Fruit fly (Drosophila melanogaster): ENCODE measurements around the gene CG6999.

CG6999 gene

DNA sequence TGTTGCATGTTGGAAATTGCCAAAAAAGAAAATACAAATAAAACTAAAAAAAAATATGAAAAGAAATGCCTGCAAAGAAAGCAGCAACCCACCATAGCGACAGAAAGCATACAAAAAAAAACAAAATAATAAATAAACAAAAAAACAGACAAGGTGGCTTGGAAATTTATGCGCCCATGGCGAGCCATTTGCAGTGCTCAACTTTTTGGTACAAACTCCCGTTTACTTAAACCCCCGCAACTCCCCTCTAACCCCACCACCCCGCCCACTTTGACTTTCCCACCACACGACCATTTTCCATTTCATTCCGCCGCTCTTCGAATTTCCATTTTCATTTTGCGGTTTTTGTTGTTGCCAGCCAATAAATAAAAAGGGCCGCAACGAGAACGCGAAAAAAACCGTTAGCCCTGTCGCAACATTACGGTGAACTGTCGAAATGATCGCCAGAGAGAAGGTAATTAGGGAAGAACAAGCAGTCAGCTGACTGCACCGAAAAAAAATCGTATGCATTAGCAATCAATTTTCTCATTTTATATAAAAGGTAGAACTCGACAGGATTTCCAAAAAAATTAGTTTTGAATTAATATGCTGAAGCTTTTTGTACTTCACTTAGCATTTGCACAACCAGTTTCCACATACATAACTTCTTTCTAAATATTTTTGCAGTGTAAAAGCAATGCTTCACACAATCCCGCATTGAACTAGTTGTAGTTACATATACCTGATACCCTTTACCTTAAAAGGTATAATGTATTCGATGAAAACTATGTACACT lies 48.8 kb downstream of the CG6999 start:
- no peak for TF ChIP-seq MESR4 (GFP tag; optimal IDR thresholded peaks at IDR 0.05)
- no peak for TF ChIP-seq luna (GFP tag; optimal IDR thresholded peaks at IDR 0.05)
- TF ChIP-seq CG18599 (GFP tag; optimal IDR thresholded peaks at IDR 0.05), result peak; percentile 51
- no peak for TF ChIP-seq CG6765 (GFP tag; optimal IDR thresholded peaks at IDR 0.05)
- TF ChIP-seq gro (GFP tag; optimal IDR thresholded peaks at IDR 0.05), result no peak
- 0 out of 2 replicates have a peak, but pooled peaks have one; percentile 46 for TF ChIP-seq ttk (GFP tag; IDR thresholded peaks at IDR 0.05)
- TF ChIP-seq CG17568 (GFP tag; optimal IDR thresholded peaks at IDR 0.05), result no peak
- TF ChIP-seq CG18476 (GFP tag; optimal IDR thresholded peaks at IDR 0.05), result peak; percentile 28
- no peak for TF ChIP-seq amos (GFP tag; IDR thresholded peaks at IDR 0.05; ENCODE audit: partially characterized antibody)
- TF ChIP-seq E2f2 (GFP tag; IDR thresholded peaks at IDR 0.05), result peak; percentile 25; the same call in 1 of the 2 replicates
- TF ChIP-seq Optix (GFP tag; IDR thresholded peaks at IDR 0.05), result no peak
- no peak for TF ChIP-seq CG6654 (GFP tag; optimal IDR thresholded peaks at IDR 0.05)
- TF ChIP-seq CG1647 (GFP tag; optimal IDR thresholded peaks at IDR 0.05), result no peak
- TF ChIP-seq CG6854 (GFP tag; optimal IDR thresholded peaks at IDR 0.05), result no peak
- peak in 1 of 2 experiments; percentile 61 for TF ChIP-seq bsh (GFP tag; optimal IDR thresholded peaks at IDR 0.05)
- TF ChIP-seq nmo (GFP tag; optimal IDR thresholded peaks at IDR 0.05), result peak; percentile 53
- TF ChIP-seq HLHmδ (GFP tag; optimal IDR thresholded peaks at IDR 0.05), result no peak
- TF ChIP-seq CG14667 (GFP tag; IDR thresholded peaks at IDR 0.05), result peak; percentile 30; the same call in 1 of the 2 replicates
- no peak for TF ChIP-seq Spps (tag; optimal IDR thresholded peaks at IDR 0.05)
- no peak for TF ChIP-seq yki (optimal IDR thresholded peaks at IDR 0.05)
- peak; percentile 65 for TF ChIP-seq Ssrp (tag; optimal IDR thresholded peaks at IDR 0.05)
- TF ChIP-seq gcm (GFP tag; optimal IDR thresholded peaks at IDR 0.05), result peak; percentile 38
- peak; percentile 57 for TF ChIP-seq CG17385 (GFP tag; optimal IDR thresholded peaks at IDR 0.05)
- 0 out of 3 replicates have a peak, but pooled peaks have one; percentile 31 for TF ChIP-seq gce (GFP tag; IDR thresholded peaks at IDR 0.05)
- TF ChIP-seq Xbp1 (GFP tag; optimal IDR thresholded peaks at IDR 0.05), result peak; percentile 55
- peak; percentile 91 for TF ChIP-seq sens (GFP tag)
- TF ChIP-seq CG9727 (GFP tag; optimal IDR thresholded peaks at IDR 0.05), result peak; percentile 22
- no peak for TF ChIP-seq C15 (GFP tag; IDR thresholded peaks at IDR 0.05)
- no peak for TF ChIP-seq Lpt (GFP tag; optimal IDR thresholded peaks at IDR 0.05)
- TF ChIP-seq CG30020 (tag; optimal IDR thresholded peaks at IDR 0.05), result no peak
- no peak for TF ChIP-seq Sry-β (GFP tag; optimal IDR thresholded peaks at IDR 0.05)
- peak; percentile 65 for TF ChIP-seq row (GFP tag; IDR thresholded peaks at IDR 0.05)
- no peak for TF ChIP-seq ERR (GFP tag; optimal IDR thresholded peaks at IDR 0.05)
- peak; percentile 49 for TF ChIP-seq CG13424 (tag; optimal IDR thresholded peaks at IDR 0.05)
- TF ChIP-seq HHEX (GFP tag; optimal IDR thresholded peaks at IDR 0.05), result peak; percentile 34
- peak; percentile 62 for TF ChIP-seq grau (tag; optimal IDR thresholded peaks at IDR 0.05)
- TF ChIP-seq Trl (optimal IDR thresholded peaks at IDR 0.05), result no peak
- TF ChIP-seq Trl (GFP tag; optimal IDR thresholded peaks at IDR 0.05), result peak; percentile 34
- no peak for TF ChIP-seq CG7745 (tag; optimal IDR thresholded peaks at IDR 0.05)
- peak; percentile 62 for TF ChIP-seq vvl (GFP tag; IDR thresholded peaks at IDR 0.05)
- no peak for TF ChIP-seq Rx (GFP tag; IDR thresholded peaks at IDR 0.05)
- TF ChIP-seq slbo (GFP tag; IDR thresholded peaks at IDR 0.05), result peak; percentile 45
- no peak for TF ChIP-seq ato (GFP tag; IDR thresholded peaks at IDR 0.05; ENCODE audit: partially characterized antibody)
- TF ChIP-seq E2f1 (GFP tag; IDR thresholded peaks at IDR 0.05), result no peak
- no peak for TF ChIP-seq CG2199 (GFP tag; IDR thresholded peaks at IDR 0.05)
- TF ChIP-seq Scr (GFP tag; IDR thresholded peaks at IDR 0.05; ENCODE audit: partially characterized antibody), result no peak
- peak; percentile 38 for TF ChIP-seq pum (GFP tag; optimal IDR thresholded peaks at IDR 0.05)
- 0 out of 3 replicates have a peak, but pooled peaks have one; percentile 24 for TF ChIP-seq ase (GFP tag; IDR thresholded peaks at IDR 0.05)
- peak; percentile 58 for TF ChIP-seq CG10979 (tag; optimal IDR thresholded peaks at IDR 0.05)
- no peak for TF ChIP-seq CG7357 (GFP tag; IDR thresholded peaks at IDR 0.05)

Data from whole organism, embryonic.